Fruit fly (Drosophila melanogaster): ENCODE data around the gene Eig71Eg.

DNA sequence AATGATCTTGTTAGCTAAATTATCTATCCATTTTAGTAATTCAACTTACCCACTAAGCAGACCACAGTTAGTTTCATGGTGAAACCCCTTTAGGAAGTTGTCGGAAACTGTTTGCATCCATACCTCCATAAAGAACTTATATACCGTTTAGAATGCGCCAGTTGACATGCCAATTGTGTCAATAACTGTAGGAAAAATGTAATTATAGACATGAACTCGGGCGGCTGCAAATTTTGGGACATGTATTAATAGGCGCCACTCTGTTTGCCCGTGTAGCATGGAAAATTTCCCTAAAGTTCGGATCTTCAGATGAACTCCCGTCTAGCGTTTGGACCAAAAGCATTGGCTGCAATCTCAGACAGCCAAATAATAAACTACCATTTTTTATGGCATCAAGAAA, 1.5 kb upstream of the Eig71Eg start, which contains the start of gene Eig71Ee:
- TF ChIP-seq CG16779 (tag; optimal IDR thresholded peaks at IDR 0.05) (no peak), CG9139 (GFP tag; optimal IDR thresholded peaks at IDR 0.05) (no peak), Eip75B (GFP tag; optimal IDR thresholded peaks at IDR 0.05) (no peak), Ets21C (GFP tag; optimal IDR thresholded peaks at IDR 0.05) (no peak), OdsH (GFP tag; optimal IDR thresholded peaks at IDR 0.05) (no peak), Met (GFP tag; optimal IDR thresholded peaks at IDR 0.05) (no peak), CG3919 (GFP tag; optimal IDR thresholded peaks at IDR 0.05) (no peak)
